Worm (Caenorhabditis elegans) whole organism, L3 larva: ENCODE results near the gene phf-32.

Experiments used
- R02D3.7 ChIP-seq: fragments of 150-350 bp; optimal IDR thresholded peaks from 2 replicates; lab custom pipeline; 2014; ENCODE audit warnings: missing biosample characterization, missing genetic modification characterization
- aly-2 ChIP-seq: fragments of 150-350 bp; optimal IDR thresholded peaks from 2 replicates; lab custom pipeline; 2014; ENCODE audit warnings: missing biosample characterization, missing genetic modification characterization
- ama-1 ChIP-seq: fragments of 150-350 bp; optimal IDR thresholded peaks from 2 replicates; lab custom pipeline; 2018
- ceh-16 ChIP-seq: sonication (generic microtip); optimal IDR thresholded peaks from 2 replicates; lab custom pipeline; 2017; ENCODE audit warnings: missing biosample characterization, missing genetic modification characterization
- ceh-28 ChIP-seq: fragments of 150-350 bp; optimal IDR thresholded peaks from 2 replicates; lab custom pipeline; 2014; ENCODE audit warnings: missing biosample characterization, missing genetic modification reagents, missing genetic modification characterization
- ceh-82 ChIP-seq: fragments of 150-350 bp; optimal IDR thresholded peaks from 2 replicates; lab custom pipeline; 2014; ENCODE audit warnings: missing biosample characterization, missing genetic modification characterization
- egl-5 ChIP-seq: fragments of 150-350 bp; optimal IDR thresholded peaks from 2 replicates; lab custom pipeline; 2017; ENCODE audit warnings: missing biosample characterization, missing genetic modification reagents, missing genetic modification characterization, inconsistent platforms
- elt-3 ChIP-seq, 3 experiments: fragments of 150-350 bp in 1 of 3; sonication (generic microtip) in 2 of 3; optimal IDR thresholded peaks; 2 replicates in 2 of 3; 4 replicates in 1 of 3; lab custom pipeline; 2014 to 2017; ENCODE audit warnings: missing biosample characterization in 3 of 3, missing genetic modification characterization in 3 of 3
- eor-1 ChIP-seq, 2 experiments: fragments of 150-350 bp; optimal IDR thresholded peaks; 2 replicates each; lab custom pipeline; 2014 to 2018; ENCODE audit warnings: missing biosample characterization in 2 of 2, missing genetic modification characterization in 2 of 2
- fkh-10 ChIP-seq: sonication (generic microtip); optimal IDR thresholded peaks from 2 replicates; lab custom pipeline; 2017; ENCODE audit warnings: missing biosample characterization, missing genetic modification reagents, missing genetic modification characterization
- fos-1 ChIP-seq: fragments of 150-350 bp; optimal IDR thresholded peaks from 2 replicates; lab custom pipeline; 2014; ENCODE audit warnings: missing biosample characterization, missing genetic modification characterization
- jun-1 ChIP-seq: fragments of 150-350 bp; optimal IDR thresholded peaks from 2 replicates; lab custom pipeline; 2014; ENCODE audit warnings: missing biosample characterization, missing genetic modification reagents, missing genetic modification characterization
- lin-15B ChIP-seq: fragments of 150-350 bp; optimal IDR thresholded peaks from 2 replicates; lab custom pipeline; 2014; ENCODE audit warnings: missing biosample characterization, missing genetic modification characterization
- lin-39 ChIP-seq: fragments of 150-350 bp; optimal IDR thresholded peaks from 2 replicates; lab custom pipeline; 2018; ENCODE audit warnings: missing biosample characterization, missing genetic modification reagents, missing genetic modification characterization
- lsy-12 ChIP-seq: sonication (generic microtip); optimal IDR thresholded peaks from 2 replicates; lab custom pipeline; 2016; ENCODE audit warnings: mild to moderate bottlenecking, missing genetic modification characterization, missing compliant biosample characterization
- mdl-1 ChIP-seq: fragments of 150-350 bp; optimal IDR thresholded peaks from 2 replicates; lab custom pipeline; 2014; ENCODE audit warnings: missing biosample characterization, missing genetic modification characterization
- nfya-1 ChIP-seq: sonication (generic microtip); optimal IDR thresholded peaks from 2 replicates; lab custom pipeline; 2017; ENCODE audit warnings: missing genetic modification characterization, mild to moderate bottlenecking, missing compliant biosample characterization, antibody characterized with exemption, moderate library complexity; ENCODE audit not compliant: insufficient read depth
- nhr-11 ChIP-seq: fragments of 150-350 bp; optimal IDR thresholded peaks from 2 replicates; lab custom pipeline; 2014; ENCODE audit warnings: missing biosample characterization, missing genetic modification characterization
- nhr-12 ChIP-seq: fragments of 150-350 bp; optimal IDR thresholded peaks from 2 replicates; lab custom pipeline; 2014; ENCODE audit warnings: missing biosample characterization, missing genetic modification characterization
- nhr-23 ChIP-seq: fragments of 150-350 bp; optimal IDR thresholded peaks from 2 replicates; lab custom pipeline; 2014; ENCODE audit warnings: missing biosample characterization, missing genetic modification reagents, missing genetic modification characterization
- nhr-237 ChIP-seq: fragments of 150-350 bp; optimal IDR thresholded peaks from 2 replicates; lab custom pipeline; 2014; ENCODE audit warnings: missing biosample characterization, missing genetic modification characterization
- nhr-43 ChIP-seq: sonication (generic microtip); optimal IDR thresholded peaks from 2 replicates; lab custom pipeline; 2016; ENCODE audit warnings: mild to moderate bottlenecking, missing genetic modification characterization, missing compliant biosample characterization; ENCODE audit not compliant: poor library complexity, severe bottlenecking
- nhr-76 ChIP-seq: fragments of 150-350 bp; sonication (generic microtip); optimal IDR thresholded peaks from 5 replicates; lab custom pipeline; 2014; ENCODE audit warnings: missing biosample characterization, missing genetic modification characterization
- pha-4 ChIP-seq: fragments of 150-350 bp; optimal IDR thresholded peaks from 2 replicates; lab custom pipeline; 2014; ENCODE audit warnings: missing biosample characterization, missing genetic modification reagents, missing genetic modification characterization
- pqm-1 ChIP-seq: fragments of 150-350 bp; optimal IDR thresholded peaks from 2 replicates; lab custom pipeline; 2017; ENCODE audit warnings: missing biosample characterization, missing genetic modification characterization, inconsistent platforms
- sea-2 ChIP-seq: fragments of 150-350 bp; sonication (generic microtip); optimal IDR thresholded peaks from 4 replicates; lab custom pipeline; 2014; ENCODE audit warnings: missing biosample characterization, missing genetic modification reagents, missing genetic modification characterization
- skn-1 ChIP-seq: fragments of 150-350 bp; optimal IDR thresholded peaks from 2 replicates; lab custom pipeline; 2014; ENCODE audit warnings: missing biosample characterization, missing genetic modification characterization
- tbx-2 ChIP-seq: sonication (generic microtip); optimal IDR thresholded peaks from 2 replicates; lab custom pipeline; 2016; ENCODE audit warnings: mild to moderate bottlenecking, missing genetic modification characterization, missing compliant biosample characterization
- unc-62 ChIP-seq: fragments of 150-350 bp; sonication (generic microtip); optimal IDR thresholded peaks from 4 replicates; lab custom pipeline; 2014; ENCODE audit warnings: missing biosample characterization, missing genetic modification reagents, missing genetic modification characterization
- ztf-11 ChIP-seq: fragments of 150-350 bp; optimal IDR thresholded peaks from 2 replicates; lab custom pipeline; 2014; ENCODE audit warnings: missing biosample characterization, missing genetic modification characterization
- ztf-4 ChIP-seq: fragments of 150-350 bp; optimal IDR thresholded peaks from 2 replicates; lab custom pipeline; 2014; ENCODE audit warnings: missing biosample characterization, missing genetic modification characterization

Gene phf-32

DNA sequence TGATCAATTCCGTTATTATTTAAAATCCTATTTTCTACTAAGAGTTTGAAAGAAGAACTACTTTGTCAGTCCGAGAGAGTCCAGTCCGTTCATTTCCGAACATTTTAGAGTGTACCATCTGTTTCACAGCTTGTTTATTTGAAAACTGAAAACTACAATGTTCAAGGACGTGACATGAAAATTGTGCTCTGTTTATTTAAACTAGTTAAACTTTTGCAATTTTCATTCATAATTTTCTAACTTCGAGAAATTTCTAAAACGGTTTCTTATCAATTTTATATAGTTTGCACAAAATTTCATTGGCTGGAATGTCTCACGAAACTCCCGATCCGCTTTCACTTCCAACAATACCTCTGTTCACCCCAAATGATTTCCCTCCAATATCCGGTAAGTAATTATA lies 26.2 kb upstream of the phf-32 start, which contains the start of gene C04B4.1:
Gene C04B4.1, plus strand, starts transcription at position 301 of the 400 bp plus-strand sequence.
- no peak for TF ChIP-seq nhr-237 (tag; lab: Kevin White, UChicago)
- TF ChIP-seq ztf-4 (tag; lab: Kevin White, UChicago) = no peak
- no peak for TF ChIP-seq nhr-76 (tag; lab: Kevin White, UChicago)
- no peak for TF ChIP-seq jun-1
- TF ChIP-seq, all 47 proteins: peak for 0

- TF ChIP-seq pqm-1 (tag; lab: Kevin White, UChicago) (no peak), jun-1 (no peak), tbx-2 (tag; lab: Kevin White, UChicago) (no peak), lin-39 (tag; lab: Kevin White, UChicago) (no peak), elt-3 (tag; optimal IDR thresholded peaks at IDR 0.05; lab: Kevin White, UChicago) (no peak)
These were observed 23.8 kb upstream of the phf-32 start, which contains the start of gene C04B4.2 for ce11 chrX:12282911-12283310. C04B4.2 (plus strand) TSS chrX:12283281.

- no peak for TF ChIP-seq nhr-11 (tag; lab: Kevin White, UChicago)
- no peak for TF ChIP-seq nhr-12 (tag; lab: Kevin White, UChicago)
- TF ChIP-seq ztf-11 = no peak
- TF ChIP-seq nfya-1 (tag; lab: Kevin White, UChicago) = no peak
- TF ChIP-seq eor-1 (tag; optimal IDR thresholded peaks at IDR 0.05; lab: Kevin White, UChicago) = no peak
- TF ChIP-seq ceh-82 = no peak
- no peak for TF ChIP-seq egl-5 (tag; lab: Kevin White, UChicago)
- TF ChIP-seq aly-2 = no peak
- TF ChIP-seq ama-1 (lab: Kevin White, UChicago) = no peak
- no peak for TF ChIP-seq nhr-237 (tag; lab: Kevin White, UChicago)
- no peak for TF ChIP-seq lsy-12 (tag; lab: Kevin White, UChicago)
- no peak for TF ChIP-seq sea-2 (GFP tag; lab: Kevin White, UChicago)
- no peak for TF ChIP-seq ceh-28 (tag; lab: Kevin White, UChicago)
- TF ChIP-seq unc-62 = no peak
- TF ChIP-seq mdl-1 = no peak
These were observed 22.5 kb upstream of the phf-32 start for ce11 chrX:12284161-12284560.

- TF ChIP-seq fos-1 (tag; lab: Kevin White, UChicago) (no peak), skn-1 (no peak)
These were observed 21.2 kb upstream of the phf-32 start, which contains the start of gene lips-2 for ce11 chrX:12285496-12285895. lips-2 (plus strand) TSS chrX:12285796.

DNA sequence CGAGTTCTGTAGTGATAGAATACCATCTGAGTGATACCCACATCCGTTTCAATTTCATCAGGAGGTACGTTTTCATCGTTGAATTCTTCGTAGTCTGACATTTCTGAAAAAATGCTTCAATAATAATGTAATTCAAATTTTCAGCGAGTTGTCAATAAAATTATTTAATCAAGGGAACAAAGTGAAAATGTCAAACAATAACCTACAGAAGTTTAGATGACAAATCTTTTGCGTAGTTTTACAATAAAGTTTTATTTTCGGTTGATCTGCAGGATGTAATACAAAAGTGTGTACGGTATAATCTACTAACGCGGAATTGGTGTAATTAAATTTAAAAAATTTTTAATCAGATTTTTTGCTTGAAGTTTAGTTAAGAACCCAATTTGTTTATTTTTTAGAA lies 18.4 kb upstream of the phf-32 start, which contains the start of gene C04B4.5:
Gene C04B4.5, minus strand, starts transcription at position 101 of the 400 bp plus-strand sequence.
- TF ChIP-seq nhr-237 (tag; lab: Kevin White, UChicago) = no peak

DNA sequence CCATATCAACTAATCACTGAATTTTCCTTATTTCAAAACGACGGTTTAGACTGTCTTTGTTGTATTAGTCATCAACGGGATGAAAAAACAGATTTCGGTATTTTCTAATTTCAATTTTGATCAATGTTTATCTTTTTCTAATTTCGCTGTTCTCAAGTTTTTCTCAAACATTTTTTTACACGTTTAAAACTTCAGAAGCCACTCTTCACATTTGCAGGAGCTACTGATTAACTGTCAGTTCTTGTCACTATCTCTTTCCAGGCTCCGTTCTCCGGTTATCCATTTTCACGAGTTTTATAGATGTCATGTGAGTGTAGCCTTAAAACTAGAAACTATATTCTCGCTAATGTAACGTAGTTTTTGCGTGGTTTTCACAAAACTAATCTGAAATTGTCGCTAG lies 16.1 kb upstream of the phf-32 start, which contains the start of gene C04B4.4:
Gene C04B4.4, plus strand, starts transcription at position 301 of the 400 bp plus-strand sequence.
- TF ChIP-seq lin-15B (tag; lab: Kevin White, UChicago) (no peak), fkh-10 (GFP tag; lab: Kevin White, UChicago) (no peak), nhr-76 (tag; lab: Kevin White, UChicago) (no peak)

DNA sequence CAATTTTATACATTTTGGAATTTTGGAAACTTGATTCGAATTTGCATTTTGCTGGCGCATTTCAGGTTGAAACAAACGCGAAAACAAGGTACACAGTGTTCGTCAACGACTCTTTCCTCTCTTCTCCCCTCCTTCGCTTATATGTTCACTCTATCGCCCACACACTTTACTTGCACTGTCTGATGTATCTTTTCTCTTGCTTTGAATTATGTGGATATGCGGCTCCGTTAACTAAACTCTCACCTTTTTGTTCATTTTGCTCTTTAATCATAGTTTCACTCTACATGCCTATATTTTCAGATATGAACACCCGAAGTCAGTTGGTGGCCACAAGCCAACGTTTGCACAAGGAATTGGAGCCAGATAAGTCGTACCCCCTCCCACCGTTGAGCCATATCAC lies 12.4 kb upstream of the phf-32 start, which contains the start of gene W06D11.1:
Gene W06D11.1, plus strand, starts transcription at position 301 of the 400 bp plus-strand sequence.
- TF ChIP-seq lsy-12 (tag; lab: Kevin White, UChicago) (no peak), nhr-23 (no peak), nhr-43 (tag; lab: Kevin White, UChicago) (no peak), pha-4 (tag; lab: Kevin White, UChicago) (no peak), jun-1 (no peak), ceh-16 (tag; lab: Kevin White, UChicago) (no peak), lin-39 (tag; lab: Kevin White, UChicago) (no peak), R02D3.7 (tag; lab: Kevin White, UChicago) (no peak)
